Fruit fly (Drosophila melanogaster) whole organism: ENCODE measurements around the gene noc.

Experiments used
- CG8478 ChIP-seq: fragments of >200 bp; optimal IDR thresholded peaks from 2 replicates; lab custom pipeline; 2018; ENCODE audit warnings: inconsistent platforms
- Dll ChIP-seq: fragments of >200 bp; optimal IDR thresholded peaks from 2 replicates; lab custom pipeline; 2017
- EcR ChIP-seq, 2 experiments: fragments of >200 bp; optimal IDR thresholded peaks; 2 replicates each; lab custom pipeline; 2017; ENCODE audit warnings: missing biosample characterization in 2 of 2, missing genetic modification characterization in 2 of 2, missing genetic modification reagents in 2 of 2
- pan ChIP-seq: fragments of >200 bp; optimal IDR thresholded peaks from 2 replicates; lab custom pipeline; 2017
- psq ChIP-seq: fragments of >200 bp; optimal IDR thresholded peaks from 2 replicates; lab custom pipeline; 2017
- usp ChIP-seq: fragments of >200 bp; optimal IDR thresholded peaks from 2 replicates; lab custom pipeline; 2017; ENCODE audit warnings: missing biosample characterization, missing genetic modification characterization, mixed read lengths

DNA sequence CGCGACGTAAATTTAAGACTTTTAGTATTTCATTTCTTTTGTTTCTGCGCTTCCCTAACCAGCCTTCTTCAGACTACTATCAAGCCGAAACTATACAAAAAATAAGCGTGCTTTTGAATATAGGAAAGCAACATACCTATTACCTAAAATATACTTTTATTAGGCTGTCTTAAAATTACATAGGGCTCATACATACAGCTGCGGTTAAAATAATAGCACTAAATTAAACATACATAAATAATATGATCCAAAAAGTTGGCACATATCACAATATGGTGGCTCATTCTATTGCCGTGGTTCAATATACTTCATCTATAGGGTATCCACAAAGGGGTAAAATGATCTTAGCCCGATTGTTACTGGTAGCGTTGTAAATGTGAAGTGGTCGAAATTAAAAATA, 9.7 kb downstream of the noc start:
- no peak for TF ChIP-seq usp (GFP tag; lab: Kevin White, UChicago)
- no peak for TF ChIP-seq CG8478
- no peak for TF ChIP-seq Dll (lab: Kevin White, UChicago)
- TF ChIP-seq pan (lab: Kevin White, UChicago), result no peak
- TF ChIP-seq psq (lab: Kevin White, UChicago), result no peak
- TF ChIP-seq EcR (GFP tag; optimal IDR thresholded peaks at IDR 0.05; lab: Kevin White, UChicago), result no peak
